Fruit fly (Drosophila melanogaster) whole organism, embryonic: ENCODE measurements around the gene CG8349.

ENCODE experiments used
- Blimp-1 ChIP-seq: fragments of 200-800 bp; sonication (Bioruptor generic); optimal IDR thresholded peaks from 3 replicates; lab custom pipeline; 2018; ENCODE audit warnings: missing biosample characterization, missing genetic modification characterization, mild to moderate bottlenecking, moderate library complexity, missing genetic modification reagents
- Bteb2 ChIP-seq: fragments of 200-800 bp; sonication (Bioruptor generic); optimal IDR thresholded peaks from 2 replicates; lab custom pipeline; 2016; ENCODE audit warnings: missing biosample characterization, missing genetic modification characterization
- C15 ChIP-seq: fragments of 200-800 bp; sonication (Bioruptor generic); IDR thresholded peaks from 3 replicates; pipeline ENCODE4 v1.3.6; 2022; ENCODE audit warnings: missing biosample characterization, missing genetic modification characterization
- CG11560 ChIP-seq: fragments of 200-800 bp; sonication (Bioruptor generic); IDR thresholded peaks from 3 replicates; pipeline ENCODE4 v1.3.6; 2022; ENCODE audit warnings: missing biosample characterization, missing genetic modification characterization
- CG12942 ChIP-seq: fragments of 200-800 bp; sonication (Bioruptor generic); optimal IDR thresholded peaks from 3 replicates; lab custom pipeline; 2016; ENCODE audit warnings: missing biosample characterization, missing genetic modification characterization
- CG13424 ChIP-seq: fragments of 200-800 bp; sonication (Bioruptor generic); optimal IDR thresholded peaks from 2 replicates; lab custom pipeline; 2019; ENCODE audit warnings: missing biosample characterization, mild to moderate bottlenecking, missing genetic modification characterization, moderate library complexity
- CG15696 ChIP-seq: fragments of 200-800 bp; sonication (Bioruptor generic); optimal IDR thresholded peaks from 2 replicates; lab custom pipeline; 2019; ENCODE audit warnings: missing biosample characterization, mild to moderate bottlenecking, missing genetic modification characterization, moderate library complexity
- CG1832 ChIP-seq: fragments of 200-800 bp; sonication (Bioruptor generic); optimal IDR thresholded peaks from 2 replicates; lab custom pipeline; 2017; ENCODE audit warnings: missing biosample characterization, mild to moderate bottlenecking, missing genetic modification characterization, inconsistent platforms
- CG2889 ChIP-seq: fragments of 200-800 bp; sonication (Bioruptor generic); IDR thresholded peaks from 3 replicates; pipeline ENCODE4 v1.3.6; 2022; ENCODE audit warnings: missing biosample characterization, missing genetic modification characterization
- CG30431 ChIP-seq: fragments of 200-800 bp; sonication (Bioruptor generic); optimal IDR thresholded peaks from 2 replicates; lab custom pipeline; 2017; ENCODE audit warnings: missing biosample characterization, missing genetic modification characterization
- CG3163 ChIP-seq: fragments of 200-800 bp; sonication (Bioruptor generic); optimal IDR thresholded peaks from 3 replicates; lab custom pipeline; 2016; ENCODE audit warnings: missing biosample characterization, missing genetic modification characterization
- CG34224 ChIP-seq: fragments of 200-800 bp; sonication (Bioruptor generic); IDR thresholded peaks from 3 replicates; pipeline ENCODE4 v1.3.6; 2022; ENCODE audit warnings: missing biosample characterization, missing genetic modification characterization; ENCODE audit not compliant: partially characterized antibody
- CG7556 ChIP-seq: fragments of 200-800 bp; sonication (Bioruptor generic); optimal IDR thresholded peaks from 2 replicates; lab custom pipeline; 2017; ENCODE audit warnings: missing biosample characterization, mild to moderate bottlenecking, missing genetic modification characterization
- CG8944 ChIP-seq: fragments of 200-800 bp; sonication (Bioruptor generic); optimal IDR thresholded peaks from 3 replicates; lab custom pipeline; 2016; ENCODE audit warnings: missing biosample characterization, missing genetic modification characterization
- CG9215 ChIP-seq: fragments of 200-800 bp; sonication (Bioruptor generic); IDR thresholded peaks from 2 replicates; pipeline ENCODE4 v1.3.6; 2022; ENCODE audit warnings: missing biosample characterization, missing genetic modification characterization
- CHES-1-like ChIP-seq: fragments of 200-800 bp; sonication (Bioruptor generic); optimal IDR thresholded peaks from 2 replicates; lab custom pipeline; 2016; ENCODE audit warnings: missing biosample characterization, missing genetic modification characterization
- Dfd ChIP-seq, 2 experiments: fragments of >200 bp; optimal IDR thresholded peaks; 2 replicates each; lab custom pipeline; 2017; ENCODE audit warnings: missing biosample characterization in 2 of 2, missing genetic modification characterization in 2 of 2
- Doc3 ChIP-seq: fragments of 200-800 bp; sonication (Bioruptor generic); IDR thresholded peaks from 3 replicates; pipeline ENCODE4 v1.3.6; 2022; ENCODE audit warnings: missing biosample characterization, missing genetic modification characterization; ENCODE audit not compliant: partially characterized antibody
- Dp ChIP-seq: fragments of 200-800 bp; sonication (Bioruptor generic); optimal IDR thresholded peaks from 2 replicates; lab custom pipeline; 2018; ENCODE audit warnings: missing biosample characterization, mild to moderate bottlenecking, missing genetic modification characterization, moderate library complexity
- Dref ChIP-seq: fragments of 200-800 bp; sonication (Bioruptor generic); IDR thresholded peaks from 2 replicates; pipeline ENCODE4 v1.3.6; 2022; ENCODE audit warnings: missing biosample characterization, missing genetic modification characterization
- MTF-1 ChIP-seq: fragments of 200-800 bp; sonication (Bioruptor generic); optimal IDR thresholded peaks from 2 replicates; lab custom pipeline; 2018; ENCODE audit warnings: missing biosample characterization, mild to moderate bottlenecking, missing genetic modification characterization, borderline replicate concordance
- Mrtf ChIP-seq: fragments of 200-800 bp; sonication (Bioruptor generic); IDR thresholded peaks from 3 replicates; pipeline ENCODE4 v1.3.6; 2022; ENCODE audit warnings: missing biosample characterization, missing genetic modification characterization
- Nf-YC ChIP-seq: fragments of 200-800 bp; optimal IDR thresholded peaks from 3 replicates; lab custom pipeline; 2019; ENCODE audit warnings: missing biosample characterization, mild to moderate bottlenecking, missing genetic modification characterization, moderate library complexity
- PHDP ChIP-seq: fragments of 200-800 bp; sonication (Bioruptor generic); optimal IDR thresholded peaks from 3 replicates; lab custom pipeline; 2018; ENCODE audit warnings: missing biosample characterization, mild to moderate bottlenecking, missing genetic modification characterization, moderate library complexity
- Ptx1 ChIP-seq: fragments of 200-800 bp; sonication (Bioruptor generic); IDR thresholded peaks from 2 replicates; pipeline ENCODE4 v1.3.6; 2022; ENCODE audit warnings: missing biosample characterization, missing genetic modification characterization
- Ravus ChIP-seq: fragments of 200-800 bp; sonication (Bioruptor generic); IDR thresholded peaks from 2 replicates; pipeline ENCODE4 v1.3.6; 2022; ENCODE audit warnings: missing biosample characterization, missing genetic modification characterization
- Scr ChIP-seq: fragments of 200-800 bp; sonication (Bioruptor generic); IDR thresholded peaks from 2 replicates; pipeline ENCODE4 v1.3.6; 2022; ENCODE audit warnings: missing biosample characterization, missing genetic modification characterization; ENCODE audit not compliant: partially characterized antibody
- Side ChIP-seq: fragments of 200-800 bp; sonication (Bioruptor generic); optimal IDR thresholded peaks from 2 replicates; lab custom pipeline; 2016; ENCODE audit warnings: missing biosample characterization, missing genetic modification characterization
- Ssrp ChIP-seq: fragments of 200-800 bp; sonication (Bioruptor generic); optimal IDR thresholded peaks from 2 replicates; lab custom pipeline; 2018; ENCODE audit warnings: missing biosample characterization, mild to moderate bottlenecking, missing genetic modification characterization, moderate library complexity
- YL-1 ChIP-seq: fragments of 200-800 bp; sonication (Bioruptor generic); optimal IDR thresholded peaks from 3 replicates; lab custom pipeline; 2017; ENCODE audit warnings: missing biosample characterization, mild to moderate bottlenecking, missing genetic modification characterization
- ac ChIP-seq: fragments of 200-800 bp; sonication (Bioruptor generic); optimal IDR thresholded peaks from 3 replicates; lab custom pipeline; 2017; ENCODE audit warnings: missing biosample characterization, mild to moderate bottlenecking, missing genetic modification characterization
- az2 ChIP-seq: fragments of 200-800 bp; sonication (Bioruptor generic); optimal IDR thresholded peaks from 3 replicates; lab custom pipeline; 2016; ENCODE audit warnings: missing biosample characterization, missing genetic modification characterization
- bbx ChIP-seq: fragments of 200-800 bp; sonication (Bioruptor generic); IDR thresholded peaks from 2 replicates; pipeline ENCODE4 v1.3.6; 2022; ENCODE audit warnings: missing biosample characterization, missing genetic modification characterization; ENCODE audit not compliant: partially characterized antibody
- bsh ChIP-seq, 2 experiments: fragments of 200-800 bp; sonication (Bioruptor generic); optimal IDR thresholded peaks; 2 replicates each; lab custom pipeline; 2017 to 2018; ENCODE audit warnings: mild to moderate bottlenecking in 2 of 2, missing biosample characterization in 2 of 2, missing genetic modification characterization in 2 of 2, moderate library complexity in 1 of 2
- cg ChIP-seq: fragments of 200-800 bp; sonication (Bioruptor generic); optimal IDR thresholded peaks from 3 replicates; lab custom pipeline; 2019; ENCODE audit warnings: missing biosample characterization, mild to moderate bottlenecking, missing genetic modification characterization, moderate library complexity
- en ChIP-seq: fragments of 200-800 bp; sonication (Bioruptor generic); optimal IDR thresholded peaks from 2 replicates; lab custom pipeline; 2016; ENCODE audit warnings: missing biosample characterization, missing genetic modification characterization
- ftz-f1 ChIP-seq: fragments of 200-800 bp; sonication (Bioruptor generic); optimal IDR thresholded peaks from 2 replicates; lab custom pipeline; 2016; ENCODE audit warnings: missing biosample characterization, missing genetic modification characterization
- gfzf ChIP-seq: fragments of 200-800 bp; sonication (Bioruptor generic); optimal IDR thresholded peaks from 2 replicates; lab custom pipeline; 2016; ENCODE audit warnings: missing biosample characterization, mild to moderate bottlenecking, missing genetic modification characterization, moderate library complexity
- gsb-n ChIP-seq: fragments of 200-800 bp; sonication (Bioruptor generic); optimal IDR thresholded peaks from 3 replicates; lab custom pipeline; 2018; ENCODE audit warnings: missing biosample characterization, mild to moderate bottlenecking, missing genetic modification characterization
- gt ChIP-seq: fragments of 200-800 bp; sonication (Bioruptor generic); IDR thresholded peaks from 2 replicates; pipeline ENCODE4 v1.3.6; 2022; ENCODE audit warnings: missing biosample characterization, missing genetic modification characterization
- lab ChIP-seq: fragments of 200-800 bp; sonication (Bioruptor generic); optimal IDR thresholded peaks from 3 replicates; lab custom pipeline; 2017; ENCODE audit warnings: missing biosample characterization, missing genetic modification characterization, mild to moderate bottlenecking, moderate library complexity, missing genetic modification reagents
- lbe ChIP-seq: fragments of 200-800 bp; sonication (Bioruptor generic); optimal IDR thresholded peaks from 2 replicates; lab custom pipeline; 2016; ENCODE audit warnings: missing biosample characterization, mild to moderate bottlenecking, missing genetic modification characterization
- lov ChIP-seq, 2 experiments: fragments of 200-800 bp in 1 of 2; fragments of >200 bp in 1 of 2; sonication (Bioruptor generic) in 1 of 2; IDR thresholded peaks in 1 of 2; optimal IDR thresholded peaks in 1 of 2; 2 replicates in 1 of 2; 3 replicates in 1 of 2; pipeline versions ENCODE4 v1.3.6 to Lab custom; 2017 to 2022; ENCODE audit warnings: missing biosample characterization in 1 of 2, missing genetic modification characterization in 1 of 2
- row ChIP-seq: fragments of 200-800 bp; sonication (Bioruptor generic); IDR thresholded peaks from 3 replicates; pipeline ENCODE4 v1.3.6; 2022; ENCODE audit warnings: missing biosample characterization, missing genetic modification characterization
- sqz ChIP-seq: fragments of 200-800 bp; sonication (Bioruptor generic); optimal IDR thresholded peaks from 3 replicates; lab custom pipeline; 2018; ENCODE audit warnings: missing biosample characterization, mild to moderate bottlenecking, missing genetic modification characterization
- stwl ChIP-seq: fragments of 200-800 bp; sonication (Bioruptor generic); optimal IDR thresholded peaks from 3 replicates; lab custom pipeline; 2018; ENCODE audit warnings: missing biosample characterization, mild to moderate bottlenecking, missing genetic modification characterization, moderate library complexity
- vnd ChIP-seq: fragments of 200-800 bp; sonication (Bioruptor generic); IDR thresholded peaks from 3 replicates; pipeline ENCODE4 v1.3.6; 2022; ENCODE audit warnings: missing biosample characterization, missing genetic modification characterization; ENCODE audit not compliant: partially characterized antibody
- vvl ChIP-seq: fragments of 200-800 bp; sonication (Bioruptor generic); IDR thresholded peaks from 2 replicates; pipeline ENCODE4 v1.3.6; 2022; ENCODE audit warnings: missing biosample characterization, missing genetic modification characterization
- wdn ChIP-seq: fragments of 200-800 bp; sonication (Bioruptor generic); IDR thresholded peaks from 2 replicates; pipeline ENCODE4 v1.3.6; 2022; ENCODE audit warnings: missing biosample characterization, missing genetic modification characterization
- wor ChIP-seq: fragments of 200-800 bp; sonication (Bioruptor generic); IDR thresholded peaks from 2 replicates; pipeline ENCODE4 v1.3.6; 2022; ENCODE audit warnings: missing biosample characterization, missing genetic modification characterization

The CG8349 gene

DNA sequence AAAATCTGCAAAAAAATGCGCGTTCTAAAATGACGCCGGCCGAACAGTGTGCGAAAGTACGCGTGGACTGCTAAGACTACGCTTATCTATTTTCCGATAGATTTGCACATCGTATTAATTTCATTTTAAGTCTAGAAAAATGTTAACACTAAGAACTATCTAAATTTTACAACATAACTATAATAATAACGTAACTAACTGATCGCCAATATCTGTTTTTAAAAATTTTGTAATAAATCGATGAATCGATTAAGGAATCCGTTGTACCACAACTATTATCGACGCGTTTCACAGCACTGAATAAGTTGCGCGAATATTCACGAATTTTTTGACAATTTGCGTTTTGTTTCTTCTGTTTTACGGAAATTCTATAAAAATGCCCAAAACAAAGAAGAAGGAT is 4.6 kb upstream of the CG8349 start, which contains the start of gene Ssb-c31a (continued):
- peak; percentile 30 for TF ChIP-seq Blimp-1 (GFP tag; lab: Kevin White, UChicago)
- TF ChIP-seq lov (optimal IDR thresholded peaks at IDR 0.05; lab: Kevin White, UChicago), result no peak
- no peak for TF ChIP-seq lov (GFP tag; IDR thresholded peaks at IDR 0.05; lab: Robert Waterston, UW)
- no peak for TF ChIP-seq C15 (GFP tag; lab: Robert Waterston, UW)
- TF ChIP-seq CHES-1-like (GFP tag; lab: Kevin White, UChicago), result peak; percentile 39
- no peak for TF ChIP-seq CG1832 (GFP tag; lab: Kevin White, UChicago)
- no peak for TF ChIP-seq CG8944
- TF ChIP-seq cg (GFP tag; lab: Kevin White, UChicago), result peak; percentile 9
- TF ChIP-seq Bteb2 (GFP tag; lab: Kevin White, UChicago), result peak; percentile 41
- no peak for TF ChIP-seq gt (GFP tag; lab: Robert Waterston, UW)
- no peak for TF ChIP-seq Ravus (GFP tag; lab: Robert Waterston, UW)
- TF ChIP-seq CG2889 (GFP tag; lab: Robert Waterston, UW), result no peak
- peak; percentile 77 for TF ChIP-seq CG34224 (GFP tag; lab: Robert Waterston, UW)
- peak; percentile 57 for TF ChIP-seq CG9215 (GFP tag; lab: Robert Waterston, UW)
- no peak for TF ChIP-seq Mrtf (GFP tag; lab: Robert Waterston, UW)
- TF ChIP-seq CG3163 (GFP tag; lab: Kevin White, UChicago), result peak; percentile 22
- peak; percentile 85 for TF ChIP-seq row (GFP tag; lab: Robert Waterston, UW)
- peak; percentile 52 for TF ChIP-seq YL-1 (GFP tag; lab: Kevin White, UChicago)
- TF ChIP-seq Ssrp (tag; lab: Kevin White, UChicago), result peak; percentile 15
- peak in 1 of 2 experiments; percentile 45 for TF ChIP-seq bsh (GFP tag; optimal IDR thresholded peaks at IDR 0.05; lab: Kevin White, UChicago)
- no peak for TF ChIP-seq ac (GFP tag; lab: Kevin White, UChicago)
- peak; percentile 9 for TF ChIP-seq gfzf (GFP tag; lab: Kevin White, UChicago)
- TF ChIP-seq CG13424 (tag; lab: Kevin White, UChicago), result peak; percentile 52
- peak; percentile 48 for TF ChIP-seq lab (GFP tag; lab: Kevin White, UChicago)
- TF ChIP-seq CG7556 (GFP tag; lab: Kevin White, UChicago), result peak; percentile 55
- TF ChIP-seq Dp, result peak; percentile 68
- peak; percentile 86 for TF ChIP-seq Scr (GFP tag; lab: Robert Waterston, UW)
- no peak for TF ChIP-seq MTF-1 (GFP tag; lab: Kevin White, UChicago)
- TF ChIP-seq CG30431, result no peak
- TF ChIP-seq en (GFP tag; lab: Kevin White, UChicago), result no peak
- no peak for TF ChIP-seq wdn (GFP tag; lab: Robert Waterston, UW)
- peak; percentile 43 for TF ChIP-seq PHDP (tag; lab: Kevin White, UChicago)
- TF ChIP-seq CG12942 (GFP tag; lab: Kevin White, UChicago), result peak; percentile 45
- TF ChIP-seq Dfd (GFP tag; optimal IDR thresholded peaks at IDR 0.05; lab: Kevin White, UChicago), result no peak
- no peak for TF ChIP-seq CG11560 (tag; lab: Robert Waterston, UW)
- TF ChIP-seq lbe (GFP tag; lab: Kevin White, UChicago), result peak; percentile 73
- peak; percentile 62 for TF ChIP-seq Dref (GFP tag; lab: Robert Waterston, UW)
- TF ChIP-seq Side (GFP tag; lab: Kevin White, UChicago), result peak; percentile 48
- no peak for TF ChIP-seq ftz-f1 (GFP tag; lab: Kevin White, UChicago)
- TF ChIP-seq az2, result peak; percentile 46
- TF ChIP-seq vnd (GFP tag; lab: Robert Waterston, UW), result peak; percentile 70
- no peak for TF ChIP-seq sqz (GFP tag; lab: Kevin White, UChicago)
- TF ChIP-seq bbx (GFP tag; lab: Robert Waterston, UW), result peak; percentile 40; the same call in 1 of the 2 replicates
- TF ChIP-seq stwl (tag; lab: Kevin White, UChicago), result peak; percentile 82
- TF ChIP-seq Ptx1 (GFP tag; lab: Robert Waterston, UW), result peak; percentile 35; the same call in 1 of the 2 replicates
- TF ChIP-seq Nf-YC (tag; lab: Kevin White, UChicago), result peak; percentile 57
- peak; percentile 23 for TF ChIP-seq gsb-n
- peak; percentile 87 for TF ChIP-seq Doc3 (GFP tag; lab: Robert Waterston, UW)
- no peak; the same call in 1 of the 2 replicates for TF ChIP-seq vvl (GFP tag; lab: Robert Waterston, UW)
- TF ChIP-seq wor, result no peak
- peak; percentile 27 for TF ChIP-seq CG15696 (tag; lab: Kevin White, UChicago)
